Fruit fly (Drosophila melanogaster) Kc167 (cell line): ENCODE data around the gene Cpr.

Experiments
- Myc ChIP-seq: fragments of >200 bp; optimal IDR thresholded peaks from 2 replicates; lab custom pipeline; 2017; ENCODE audit warnings: missing external identifiers
- Sin3A ChIP-seq: fragments of >200 bp; optimal IDR thresholded peaks from 2 replicates; lab custom pipeline; 2018; ENCODE audit warnings: missing external identifiers
- h ChIP-seq: fragments of >200 bp; optimal IDR thresholded peaks from 3 replicates; lab custom pipeline; 2018; ENCODE audit warnings: missing external identifiers
- insv ChIP-seq: fragments of >200 bp; optimal IDR thresholded peaks from 3 replicates; lab custom pipeline; 2018; ENCODE audit warnings: missing external identifiers
- psq ChIP-seq: fragments of >200 bp; optimal IDR thresholded peaks from 2 replicates; lab custom pipeline; 2017; ENCODE audit warnings: missing external identifiers
- ttk ChIP-seq: sonication (Bioruptor generic); optimal IDR thresholded peaks from 2 replicates; lab custom pipeline; 2017; ENCODE audit warnings: missing external identifiers

dm6 chr2L:6391469-6391868 is 52.8 kb downstream of the Cpr start:
- TF ChIP-seq psq (lab: Kevin White, UChicago), result no peak
- TF ChIP-seq ttk (lab: Kevin White, UChicago), result no peak
- TF ChIP-seq Sin3A (lab: Kevin White, UChicago), result no peak
- no peak for TF ChIP-seq h (lab: Kevin White, UChicago)
- TF ChIP-seq insv (lab: Kevin White, UChicago), result no peak
- TF ChIP-seq Myc, result no peak
